Fruit fly (Drosophila melanogaster): ENCODE results near the gene NijA.

The NijA gene

dm6 chr3L:10665433-10666150, 31.1 kb downstream of the NijA start (continued):
- TF ChIP-seq slou (GFP tag; optimal IDR thresholded peaks at IDR 0.05) (peak; percentile 90), sens-2 (GFP tag; IDR thresholded peaks at IDR 0.05) (peak; percentile 64), mld (GFP tag; IDR thresholded peaks at IDR 0.05; ENCODE audit: partially characterized antibody) (no peak), salm (tag; optimal IDR thresholded peaks at IDR 0.05) (peak; percentile 97), corto (GFP tag; optimal IDR thresholded peaks at IDR 0.05) (peak; percentile 94), CG34224 (GFP tag; IDR thresholded peaks at IDR 0.05; ENCODE audit: partially characterized antibody) (no peak), trem (tag; optimal IDR thresholded peaks at IDR 0.05) (peak; percentile 97), ind (GFP tag; optimal IDR thresholded peaks at IDR 0.05) (peak; percentile 92), tll (GFP tag; optimal IDR thresholded peaks at IDR 0.05) (peak in 1 of 2 experiments; percentile 91), CG8924 (tag; optimal IDR thresholded peaks at IDR 0.05) (peak; percentile 99), CG3847 (GFP tag; IDR thresholded peaks at IDR 0.05) (peak; percentile 91), Hmr (GFP tag; optimal IDR thresholded peaks at IDR 0.05) (peak; percentile 98), tin (GFP tag; optimal IDR thresholded peaks at IDR 0.05) (peak; percentile 96), Med (GFP tag) (peak; percentile 98), CG16813 (GFP tag; IDR thresholded peaks at IDR 0.05; ENCODE audit: partially characterized antibody) (no peak), tx (GFP tag; optimal IDR thresholded peaks at IDR 0.05) (peak; percentile 67), cwo (GFP tag; optimal IDR thresholded peaks at IDR 0.05) (peak; percentile 94), jigr1 (GFP tag; IDR thresholded peaks at IDR 0.05) (peak; percentile 88), chm (GFP tag; IDR thresholded peaks at IDR 0.05) (peak; percentile 88), sens (GFP tag) (peak; percentile 98), caup (GFP tag; optimal IDR thresholded peaks at IDR 0.05; ENCODE audit: severe bottlenecking) (peak; percentile 95), B-H1 (GFP tag; IDR thresholded peaks at IDR 0.05) (peak; percentile 89), CG7963 (GFP tag; IDR thresholded peaks at IDR 0.05; ENCODE audit: partially characterized antibody) (no peak), vnd (GFP tag; IDR thresholded peaks at IDR 0.05; ENCODE audit: partially characterized antibody) (no peak), YL-1 (GFP tag; optimal IDR thresholded peaks at IDR 0.05) (peak; percentile 95), HLH54F (GFP tag; optimal IDR thresholded peaks at IDR 0.05) (peak; percentile 81), dysf (GFP tag; IDR thresholded peaks at IDR 0.05) (peak; percentile 95), CG9932 (GFP tag; IDR thresholded peaks at IDR 0.05) (peak; percentile 79), CG17361 (GFP tag; IDR thresholded peaks at IDR 0.05) (peak; percentile 99), ab (GFP tag; optimal IDR thresholded peaks at IDR 0.05) (peak; percentile 51), stc (GFP tag; IDR thresholded peaks at IDR 0.05) (peak; percentile 92), crp (GFP tag; optimal IDR thresholded peaks at IDR 0.05) (peak; percentile 10 to 72), zfh2 (GFP tag; optimal IDR thresholded peaks at IDR 0.05) (peak; percentile 64), hbn (GFP tag; IDR thresholded peaks at IDR 0.05; ENCODE audit: partially characterized antibody) (no peak), Rx (GFP tag; IDR thresholded peaks at IDR 0.05) (peak; percentile 59), nmo (GFP tag; optimal IDR thresholded peaks at IDR 0.05) (peak; percentile 99), so (GFP tag; IDR thresholded peaks at IDR 0.05) (peak; percentile 93), Poxn (GFP tag; IDR thresholded peaks at IDR 0.05) (peak; percentile 55; the same call in 1 of the 2 replicates), CG10462 (GFP tag; optimal IDR thresholded peaks at IDR 0.05) (peak; percentile 91), Asciz (GFP tag; optimal IDR thresholded peaks at IDR 0.05) (peak; percentile 98), ap (GFP tag; IDR thresholded peaks at IDR 0.05) (peak; percentile 86), pzg (GFP tag; optimal IDR thresholded peaks at IDR 0.05) (no peak), eve (GFP tag; optimal IDR thresholded peaks at IDR 0.05) (peak; percentile 79 to 100), Ssrp (tag; optimal IDR thresholded peaks at IDR 0.05) (peak; percentile 98), CG4730 (GFP tag; IDR thresholded peaks at IDR 0.05) (peak; percentile 87), CG18599 (GFP tag; optimal IDR thresholded peaks at IDR 0.05) (peak; percentile 96), wdn (GFP tag; IDR thresholded peaks at IDR 0.05) (peak; percentile 57; the same call in 1 of the 2 replicates), CG6175 (GFP tag; IDR thresholded peaks at IDR 0.05) (peak; percentile 77; the same call in 2 of the 3 replicates), sima (GFP tag; optimal IDR thresholded peaks at IDR 0.05) (peak; percentile 56)
